Fruit fly (Drosophila melanogaster) whole organism, embryonic: ENCODE measurements around the gene CG4607.

Experiments used
- CG11247 ChIP-seq: fragments of 200-800 bp; sonication (Bioruptor generic); IDR thresholded peaks from 2 replicates; pipeline ENCODE4 v1.3.6; 2022; ENCODE audit warnings: missing biosample characterization, missing genetic modification characterization
- CG1647 ChIP-seq: fragments of 200-800 bp; sonication (Bioruptor generic); optimal IDR thresholded peaks from 3 replicates; lab custom pipeline; 2016; ENCODE audit warnings: missing biosample characterization, missing genetic modification characterization
- E2f1 ChIP-seq: fragments of 200-800 bp; sonication (Bioruptor generic); IDR thresholded peaks from 2 replicates; pipeline ENCODE4 v1.3.6; 2022; ENCODE audit warnings: missing biosample characterization, missing genetic modification characterization
- Gug ChIP-seq: fragments of 200-800 bp; sonication (Bioruptor generic); IDR thresholded peaks from 4 replicates; pipeline ENCODE4 v1.3.6; 2022; ENCODE audit warnings: missing biosample characterization, missing genetic modification characterization
- NFAT ChIP-seq: fragments of 200-800 bp; sonication (Bioruptor generic); IDR thresholded peaks from 2 replicates; pipeline ENCODE4 v1.3.6; 2022; ENCODE audit warnings: missing biosample characterization, missing genetic modification characterization
- dm ChIP-seq: fragments of 200-800 bp; sonication (Bioruptor generic); optimal IDR thresholded peaks from 3 replicates; lab custom pipeline; 2016; ENCODE audit warnings: missing biosample characterization, missing genetic modification characterization
- fd64A ChIP-seq: fragments of 200-800 bp; sonication (Bioruptor generic); optimal IDR thresholded peaks from 3 replicates; lab custom pipeline; 2018; ENCODE audit warnings: missing biosample characterization, mild to moderate bottlenecking, missing genetic modification characterization
- gsb-n ChIP-seq: fragments of 200-800 bp; sonication (Bioruptor generic); optimal IDR thresholded peaks from 3 replicates; lab custom pipeline; 2018; ENCODE audit warnings: missing biosample characterization, mild to moderate bottlenecking, missing genetic modification characterization
- h ChIP-seq: fragments of >200 bp; optimal IDR thresholded peaks from 2 replicates; lab custom pipeline; 2017
- ham ChIP-seq: fragments of 200-800 bp; sonication (Bioruptor generic); IDR thresholded peaks from 2 replicates; pipeline ENCODE4 v1.3.6; 2022; ENCODE audit warnings: missing biosample characterization, missing genetic modification characterization
- pros ChIP-seq: fragments of 200-800 bp; sonication (Bioruptor generic); optimal IDR thresholded peaks from 3 replicates; lab custom pipeline; 2019; ENCODE audit warnings: missing biosample characterization, mild to moderate bottlenecking, missing genetic modification characterization, moderate library complexity
- trh ChIP-seq: fragments of 200-800 bp; sonication (Bioruptor generic); optimal IDR thresholded peaks from 2 replicates; lab custom pipeline; 2016; ENCODE audit warnings: missing biosample characterization, missing genetic modification characterization

- TF ChIP-seq trh (GFP tag; lab: Kevin White, UChicago) (no peak), ham (GFP tag; lab: Robert Waterston, UW) (no peak), fd64A (no peak), CG1647 (GFP tag; lab: Kevin White, UChicago) (no peak), NFAT (GFP tag; lab: Robert Waterston, UW) (no peak), h (no peak), pros (GFP tag; lab: Kevin White, UChicago) (no peak), E2f1 (GFP tag; lab: Robert Waterston, UW) (no peak), dm (GFP tag; lab: Kevin White, UChicago) (no peak), CG11247 (GFP tag; lab: Robert Waterston, UW) (no peak), Gug (GFP tag; lab: Robert Waterston, UW) (no peak), gsb-n (tag; lab: Kevin White, UChicago) (no peak)
Observed at dm6 chrX:7073234-7073878, 4.1 kb downstream of the CG4607 start.
